Fruit fly (Drosophila melanogaster): ENCODE measurements around the gene pes.

Gene pes

dm6 chr2L:8000578-8001040, 6.6 kb upstream of the pes start (continued):
- TF ChIP-seq Hr38 (GFP tag; optimal IDR thresholded peaks at IDR 0.05) (no peak), Gug (GFP tag; IDR thresholded peaks at IDR 0.05) (peak; percentile 88), CG15336 (GFP tag; IDR thresholded peaks at IDR 0.05) (peak; percentile 95), CG6792 (GFP tag; optimal IDR thresholded peaks at IDR 0.05) (peak; percentile 87), CG8632 (GFP tag; optimal IDR thresholded peaks at IDR 0.05) (peak; percentile 79), CG9139 (GFP tag; optimal IDR thresholded peaks at IDR 0.05) (peak; percentile 95), CG10669 (GFP tag; optimal IDR thresholded peaks at IDR 0.05) (peak; percentile 91), svp (GFP tag) (peak; percentile 99), CG3919 (GFP tag; optimal IDR thresholded peaks at IDR 0.05) (peak; percentile 94), CG34406 (GFP tag; optimal IDR thresholded peaks at IDR 0.05) (peak; percentile 86), Hr39 (GFP tag; optimal IDR thresholded peaks at IDR 0.05) (peak; percentile 87), cyc (GFP tag; optimal IDR thresholded peaks at IDR 0.05) (peak; percentile 95), fd59A (GFP tag; optimal IDR thresholded peaks at IDR 0.05) (peak; percentile 82), CG10631 (GFP tag; optimal IDR thresholded peaks at IDR 0.05) (peak; percentile 90), Lpt (GFP tag; optimal IDR thresholded peaks at IDR 0.05) (peak; percentile 88), OdsH (GFP tag; optimal IDR thresholded peaks at IDR 0.05) (peak; percentile 90), Smox (GFP tag; optimal IDR thresholded peaks at IDR 0.05) (peak; percentile 85), pdm3 (GFP tag; optimal IDR thresholded peaks at IDR 0.05) (peak; percentile 91), CG6808 (GFP tag; optimal IDR thresholded peaks at IDR 0.05) (peak; percentile 96), Ets96B (tag; optimal IDR thresholded peaks at IDR 0.05) (peak; percentile 90), lz (GFP tag; optimal IDR thresholded peaks at IDR 0.05) (peak; percentile 91), CG1621 (tag; optimal IDR thresholded peaks at IDR 0.05) (peak; percentile 89), CG6276 (GFP tag; optimal IDR thresholded peaks at IDR 0.05) (peak; percentile 99), spab (GFP tag; optimal IDR thresholded peaks at IDR 0.05) (peak; percentile 95), Hr4 (GFP tag; optimal IDR thresholded peaks at IDR 0.05) (peak; percentile 97), Met (GFP tag; optimal IDR thresholded peaks at IDR 0.05) (peak; percentile 93), CG11294 (GFP tag; IDR thresholded peaks at IDR 0.05) (peak; percentile 90)

dm6 chr2L:7998655-7999054, 4.7 kb upstream of the pes start, which contains the start of gene Sirup:
TSS of gene Sirup (plus strand) at chr2L:7998869.
- TF ChIP-seq vri (GFP tag; optimal IDR thresholded peaks at IDR 0.05) (peak; percentile 93), CG11294 (GFP tag; IDR thresholded peaks at IDR 0.05) (no peak), CG6854 (GFP tag; optimal IDR thresholded peaks at IDR 0.05) (peak; percentile 68), CG6808 (GFP tag; optimal IDR thresholded peaks at IDR 0.05) (peak; percentile 45), CG31627 (GFP tag; optimal IDR thresholded peaks at IDR 0.05) (no peak), net (GFP tag; optimal IDR thresholded peaks at IDR 0.05) (peak; percentile 59), CG1621 (tag; optimal IDR thresholded peaks at IDR 0.05) (peak; percentile 2), CG15336 (GFP tag; IDR thresholded peaks at IDR 0.05) (peak; percentile 40; the same call in 1 of the 2 replicates), CG6276 (GFP tag; optimal IDR thresholded peaks at IDR 0.05) (no peak), CG34406 (GFP tag; optimal IDR thresholded peaks at IDR 0.05) (peak; percentile 2), dsx (GFP tag; optimal IDR thresholded peaks at IDR 0.05; ENCODE audit: poor library complexity, severe bottlenecking) (peak; percentile 53), Hr4 (GFP tag; optimal IDR thresholded peaks at IDR 0.05) (no peak), CG3919 (GFP tag; optimal IDR thresholded peaks at IDR 0.05) (peak; percentile 47), Eip78C (GFP tag) (peak; percentile 72), eg (GFP tag; IDR thresholded peaks at IDR 0.05) (peak; percentile 54; the same call in 1 of the 3 replicates), Eip75B (GFP tag; optimal IDR thresholded peaks at IDR 0.05) (peak; percentile 29), fkh (GFP tag; optimal IDR thresholded peaks at IDR 0.05) (peak; percentile 67), Ets96B (tag; optimal IDR thresholded peaks at IDR 0.05) (peak; percentile 1), salr (GFP tag; optimal IDR thresholded peaks at IDR 0.05) (peak in 1 of 2 experiments; percentile 10), CG8119 (GFP tag; IDR thresholded peaks at IDR 0.05) (peak; percentile 50; the same call in 2 of the 3 replicates), CG9139 (GFP tag; optimal IDR thresholded peaks at IDR 0.05) (peak; percentile 8), ss (GFP tag; optimal IDR thresholded peaks at IDR 0.05) (peak; percentile 16 to 47), Sox14 (GFP tag; optimal IDR thresholded peaks at IDR 0.05) (peak; percentile 56), svp (GFP tag) (peak; percentile 69), achi (GFP tag; optimal IDR thresholded peaks at IDR 0.05) (no peak), OdsH (GFP tag; optimal IDR thresholded peaks at IDR 0.05) (peak; percentile 2), Sox102F (GFP tag; optimal IDR thresholded peaks at IDR 0.05) (peak; percentile 43), acj6 (GFP tag; optimal IDR thresholded peaks at IDR 0.05) (no peak), topi (GFP tag; optimal IDR thresholded peaks at IDR 0.05) (no peak), Lpt (GFP tag; optimal IDR thresholded peaks at IDR 0.05) (peak; percentile 34), esn (GFP tag; optimal IDR thresholded peaks at IDR 0.05) (peak; percentile 49), CG4318 (GFP tag; optimal IDR thresholded peaks at IDR 0.05) (no peak), CG16779 (tag; optimal IDR thresholded peaks at IDR 0.05) (peak; percentile 39)

Measured in whole organism, prepupa.